Fruit fly (Drosophila melanogaster) ovary, adult (tissue): ENCODE data around the gene TwdlT.

Source experiments
- CG17801 ChIP-seq: fragments of 200-800 bp; optimal IDR thresholded peaks from 2 replicates; lab custom pipeline; 2019; ENCODE audit warnings: missing biosample characterization, mild to moderate bottlenecking, missing genetic modification characterization, moderate library complexity; ENCODE audit not compliant: partially characterized antibody

The TwdlT gene

dm6 chr3R:27065136-27065535, 16.1 kb downstream of the TwdlT start, which contains the start of gene CG43935:
TSS of gene CG43935 (plus strand) at chr3R:27065436.
- no peak for TF ChIP-seq CG17801 (GFP tag; lab: Kevin White, UChicago)

- no peak for TF ChIP-seq CG17801 (GFP tag; lab: Kevin White, UChicago)
Observed at dm6 chr3R:27067362-27067761, 18.3 kb downstream of the TwdlT start.

- TF ChIP-seq CG17801 (GFP tag; lab: Kevin White, UChicago): no peak
Observed at dm6 chr3R:27069201-27069600, 20.2 kb downstream of the TwdlT start.

dm6 chr3R:27069810-27070625, 21.0 kb downstream of the TwdlT start, which contains the start of gene spz:
TSS of gene spz (minus strand) at chr3R:27070070.
- peak; percentile 23 for TF ChIP-seq CG17801 (GFP tag; lab: Kevin White, UChicago)

dm6 chr3R:27070906-27071498, 22.0 kb downstream of the TwdlT start:
- no peak for TF ChIP-seq CG17801 (GFP tag; lab: Kevin White, UChicago)

- no peak for TF ChIP-seq CG17801 (GFP tag; lab: Kevin White, UChicago)
Observed at dm6 chr3R:27075694-27076093, 26.7 kb downstream of the TwdlT start, which contains the start of gene CG14257. TSS of gene CG14257 (plus strand) at chr3R:27075870.

dm6 chr3R:27076618-27077017, 27.6 kb downstream of the TwdlT start:
- TF ChIP-seq CG17801 (GFP tag; lab: Kevin White, UChicago): no peak

- no peak for TF ChIP-seq CG17801 (GFP tag; lab: Kevin White, UChicago)
Observed at dm6 chr3R:27082752-27083151, 33.7 kb downstream of the TwdlT start.

dm6 chr3R:27084528-27085052, 35.6 kb downstream of the TwdlT start:
- no peak for TF ChIP-seq CG17801 (GFP tag; lab: Kevin White, UChicago)

- no peak for TF ChIP-seq CG17801 (GFP tag; lab: Kevin White, UChicago)
Observed at dm6 chr3R:27087549-27087948, 38.5 kb downstream of the TwdlT start, which contains the start of gene Cpr97Ea. TSS of gene Cpr97Ea (minus strand) at chr3R:27087778.

dm6 chr3R:27091106-27091505, 42.1 kb downstream of the TwdlT start, which contains the start of gene Cpr97Eb:
TSS of gene Cpr97Eb (minus strand) at chr3R:27091130.
- TF ChIP-seq CG17801 (GFP tag; lab: Kevin White, UChicago): no peak

- no peak for TF ChIP-seq CG17801 (GFP tag; lab: Kevin White, UChicago)
Observed at dm6 chr3R:27092263-27092662, 43.2 kb downstream of the TwdlT start.

- TF ChIP-seq CG17801 (GFP tag; lab: Kevin White, UChicago): no peak
Observed at dm6 chr3R:27092843-27093242, 43.8 kb downstream of the TwdlT start, which contains the start of gene CG14258. TSS of gene CG14258 (plus strand) at chr3R:27093143.

- no peak for TF ChIP-seq CG17801 (GFP tag; lab: Kevin White, UChicago)
Observed at dm6 chr3R:27094233-27094632, 45.2 kb downstream of the TwdlT start, which contains the start of gene CG14259. TSS of gene CG14259 (plus strand) at chr3R:27094533.

- no peak for TF ChIP-seq CG17801 (GFP tag; lab: Kevin White, UChicago)
Observed at dm6 chr3R:27098638-27099037, 49.6 kb downstream of the TwdlT start.
